Fruit fly (Drosophila melanogaster) whole organism, embryonic: ENCODE results near the gene CG10996.
A peak's percentile ranks its signal among the peaks of the same experiment; 100 is the strongest.

Source experiments
- Ada2b ChIP-seq: fragments of 200-800 bp; sonication (Bioruptor generic); IDR thresholded peaks from 2 replicates; pipeline ENCODE4 v1.3.6; 2022; ENCODE audit warnings: missing biosample characterization, missing genetic modification characterization
- CG10267 ChIP-seq: fragments of 200-800 bp; sonication (Bioruptor generic); optimal IDR thresholded peaks from 2 replicates; lab custom pipeline; 2018; ENCODE audit warnings: missing biosample characterization, mild to moderate bottlenecking, missing genetic modification characterization, moderate library complexity
- CG10543 ChIP-seq: fragments of 200-800 bp; sonication (Bioruptor generic); optimal IDR thresholded peaks from 3 replicates; lab custom pipeline; 2017; ENCODE audit warnings: missing biosample characterization, mild to moderate bottlenecking, missing genetic modification characterization, moderate library complexity
- CG12155 ChIP-seq: fragments of 200-800 bp; sonication (Bioruptor generic); optimal IDR thresholded peaks from 3 replicates; lab custom pipeline; 2016; ENCODE audit warnings: missing biosample characterization, missing genetic modification characterization
- CG12942 ChIP-seq: fragments of 200-800 bp; sonication (Bioruptor generic); optimal IDR thresholded peaks from 3 replicates; lab custom pipeline; 2016; ENCODE audit warnings: missing biosample characterization, missing genetic modification characterization
- CG13296 ChIP-seq: fragments of 200-800 bp; sonication (Bioruptor generic); optimal IDR thresholded peaks from 3 replicates; lab custom pipeline; 2018; ENCODE audit warnings: missing biosample characterization, mild to moderate bottlenecking, missing genetic modification characterization
- CG16779 ChIP-seq: fragments of 200-800 bp; sonication (Bioruptor generic); IDR thresholded peaks from 2 replicates; pipeline ENCODE4 v1.3.6; 2022; ENCODE audit warnings: missing biosample characterization, missing genetic modification characterization
- CG17186 ChIP-seq: fragments of 200-800 bp; sonication (Bioruptor generic); optimal IDR thresholded peaks from 3 replicates; lab custom pipeline; 2017; ENCODE audit warnings: missing biosample characterization, missing genetic modification reagents, missing genetic modification characterization
- CG17361 ChIP-seq: fragments of 200-800 bp; sonication (Bioruptor generic); IDR thresholded peaks from 3 replicates; pipeline ENCODE4 v1.3.6; 2022; ENCODE audit warnings: missing biosample characterization, missing genetic modification characterization
- CG17802 ChIP-seq: fragments of 200-800 bp; sonication (Bioruptor generic); optimal IDR thresholded peaks from 2 replicates; lab custom pipeline; 2018; ENCODE audit warnings: missing biosample characterization, mild to moderate bottlenecking, missing genetic modification characterization, moderate library complexity
- CG18599 ChIP-seq: fragments of 200-800 bp; sonication (Bioruptor generic); optimal IDR thresholded peaks from 3 replicates; lab custom pipeline; 2017; ENCODE audit warnings: missing biosample characterization, missing genetic modification characterization, mild to moderate bottlenecking, moderate library complexity, missing genetic modification reagents
- CG30403 ChIP-seq: fragments of 200-800 bp; sonication (Bioruptor generic); optimal IDR thresholded peaks from 3 replicates; lab custom pipeline; 2016; ENCODE audit warnings: missing biosample characterization, missing genetic modification characterization
- CG32532 ChIP-seq: fragments of 200-800 bp; sonication (Bioruptor generic); IDR thresholded peaks from 2 replicates; pipeline ENCODE4 v1.3.6; 2022; ENCODE audit warnings: missing biosample characterization, missing genetic modification characterization
- CG32772 ChIP-seq: fragments of 200-800 bp; sonication (Bioruptor generic); IDR thresholded peaks from 2 replicates; pipeline ENCODE4 v1.3.6; 2022; ENCODE audit warnings: missing biosample characterization, missing genetic modification characterization
- CG4404 ChIP-seq: fragments of 200-800 bp; sonication (Bioruptor generic); IDR thresholded peaks from 2 replicates; pipeline ENCODE4 v1.3.6; 2022; ENCODE audit warnings: missing biosample characterization, missing genetic modification characterization
- CG7357 ChIP-seq: fragments of 200-800 bp; sonication (Bioruptor generic); IDR thresholded peaks from 3 replicates; pipeline ENCODE4 v1.3.6; 2022; ENCODE audit warnings: missing biosample characterization, missing genetic modification characterization
- CG8281 ChIP-seq: fragments of 200-800 bp; sonication (Bioruptor generic); optimal IDR thresholded peaks from 2 replicates; lab custom pipeline; 2018; ENCODE audit warnings: missing biosample characterization, mild to moderate bottlenecking, missing genetic modification characterization, moderate library complexity
- CoRest ChIP-seq: fragments of 200-800 bp; sonication (Bioruptor generic); optimal IDR thresholded peaks from 3 replicates; lab custom pipeline; 2018; ENCODE audit warnings: missing biosample characterization, mild to moderate bottlenecking, missing genetic modification characterization, moderate library complexity
- Dbx ChIP-seq: fragments of 200-800 bp; sonication (Bioruptor generic); IDR thresholded peaks from 3 replicates; pipeline ENCODE4 v1.3.6; 2022; ENCODE audit warnings: missing biosample characterization, missing genetic modification characterization
- Deaf1 ChIP-seq: fragments of 200-800 bp; optimal IDR thresholded peaks from 3 replicates; lab custom pipeline; 2019; ENCODE audit warnings: missing biosample characterization, mild to moderate bottlenecking, missing genetic modification characterization, moderate library complexity
- Dp ChIP-seq: fragments of 200-800 bp; sonication (Bioruptor generic); optimal IDR thresholded peaks from 2 replicates; lab custom pipeline; 2018; ENCODE audit warnings: missing biosample characterization, mild to moderate bottlenecking, missing genetic modification characterization, moderate library complexity
- Dref ChIP-seq: fragments of 200-800 bp; sonication (Bioruptor generic); IDR thresholded peaks from 2 replicates; pipeline ENCODE4 v1.3.6; 2022; ENCODE audit warnings: missing biosample characterization, missing genetic modification characterization
- ERR ChIP-seq: fragments of 200-800 bp; sonication (Bioruptor generic); optimal IDR thresholded peaks from 2 replicates; lab custom pipeline; 2016; ENCODE audit warnings: missing biosample characterization, missing genetic modification characterization
- Fer1 ChIP-seq: fragments of 200-800 bp; sonication (Bioruptor generic); optimal IDR thresholded peaks from 2 replicates; lab custom pipeline; 2017; ENCODE audit warnings: missing biosample characterization, mild to moderate bottlenecking, missing genetic modification characterization
- Jarid2 ChIP-seq: fragments of 200-800 bp; sonication (Bioruptor generic); optimal IDR thresholded peaks from 3 replicates; lab custom pipeline; 2017; ENCODE audit warnings: mild to moderate bottlenecking, missing biosample characterization, missing genetic modification reagents, missing genetic modification characterization
- Mad ChIP-seq: fragments of 200-800 bp; sonication (Bioruptor generic); optimal IDR thresholded peaks from 2 replicates; lab custom pipeline; 2016; ENCODE audit warnings: missing biosample characterization, missing genetic modification characterization
- NfI ChIP-seq: fragments of 200-800 bp; sonication (Bioruptor generic); optimal IDR thresholded peaks from 3 replicates; lab custom pipeline; 2018; ENCODE audit warnings: missing biosample characterization, mild to moderate bottlenecking, missing genetic modification characterization, moderate library complexity
- Pdp1 ChIP-seq, 2 experiments: fragments of 200-800 bp; sonication (Bioruptor generic); optimal IDR thresholded peaks; 3 replicates each; lab custom pipeline; 2016; ENCODE audit warnings: missing biosample characterization in 2 of 2, missing genetic modification characterization in 2 of 2, mild to moderate bottlenecking in 1 of 2, moderate library complexity in 1 of 2
- Usf ChIP-seq: fragments of 200-800 bp; sonication (Bioruptor generic); optimal IDR thresholded peaks from 2 replicates; lab custom pipeline; 2017; ENCODE audit warnings: missing genotype, missing biosample characterization, missing genetic modification characterization
- Vsx1 ChIP-seq: fragments of 200-800 bp; sonication (Bioruptor generic); optimal IDR thresholded peaks from 2 replicates; lab custom pipeline; 2017; ENCODE audit warnings: missing biosample characterization, mild to moderate bottlenecking, missing genetic modification characterization, missing genetic modification reagents
- ato ChIP-seq: fragments of 200-800 bp; sonication (Bioruptor generic); IDR thresholded peaks from 2 replicates; pipeline ENCODE4 v1.3.6; 2022; ENCODE audit warnings: missing biosample characterization, missing genetic modification characterization; ENCODE audit not compliant: partially characterized antibody
- caup ChIP-seq: fragments of 200-800 bp; sonication (Bioruptor generic); optimal IDR thresholded peaks from 3 replicates; lab custom pipeline; 2017; ENCODE audit warnings: missing biosample characterization, mild to moderate bottlenecking, missing genetic modification characterization, moderate library complexity; ENCODE audit not compliant: severe bottlenecking
- chm ChIP-seq: fragments of 200-800 bp; sonication (Bioruptor generic); IDR thresholded peaks from 2 replicates; pipeline ENCODE4 v1.3.6; 2022; ENCODE audit warnings: missing biosample characterization, missing genetic modification characterization
- esg ChIP-seq: fragments of 200-800 bp; sonication (Bioruptor generic); conservative IDR thresholded peaks from 2 replicates; pipeline ENCODE4 v1.3.6; 2022; ENCODE audit warnings: missing biosample characterization, missing genetic modification characterization
- gfzf ChIP-seq: fragments of 200-800 bp; sonication (Bioruptor generic); optimal IDR thresholded peaks from 2 replicates; lab custom pipeline; 2016; ENCODE audit warnings: missing biosample characterization, mild to moderate bottlenecking, missing genetic modification characterization, moderate library complexity
- ham ChIP-seq: fragments of 200-800 bp; sonication (Bioruptor generic); IDR thresholded peaks from 2 replicates; pipeline ENCODE4 v1.3.6; 2022; ENCODE audit warnings: missing biosample characterization, missing genetic modification characterization
- her ChIP-seq: fragments of 200-800 bp; sonication (Bioruptor generic); optimal IDR thresholded peaks from 2 replicates; lab custom pipeline; 2016; ENCODE audit warnings: missing biosample characterization, missing genetic modification characterization
- kni ChIP-seq: fragments of 200-800 bp; sonication (Bioruptor generic); optimal IDR thresholded peaks from 3 replicates; lab custom pipeline; 2017; ENCODE audit warnings: mild to moderate bottlenecking, missing biosample characterization, missing genetic modification reagents, missing genetic modification characterization
- lab ChIP-seq: fragments of 200-800 bp; sonication (Bioruptor generic); optimal IDR thresholded peaks from 3 replicates; lab custom pipeline; 2017; ENCODE audit warnings: missing biosample characterization, missing genetic modification characterization, mild to moderate bottlenecking, moderate library complexity, missing genetic modification reagents
- maf-S ChIP-seq: fragments of 200-800 bp; sonication (Bioruptor generic); optimal IDR thresholded peaks from 2 replicates; lab custom pipeline; 2016; ENCODE audit warnings: missing biosample characterization, missing genetic modification characterization
- nerfin-1 ChIP-seq: fragments of 200-800 bp; sonication (Bioruptor generic); optimal IDR thresholded peaks from 3 replicates; lab custom pipeline; 2019; ENCODE audit warnings: missing biosample characterization, mild to moderate bottlenecking, missing genetic modification characterization, moderate library complexity
- pb ChIP-seq: fragments of 200-800 bp; sonication (Bioruptor generic); optimal IDR thresholded peaks from 3 replicates; lab custom pipeline; 2016; ENCODE audit warnings: missing biosample characterization, missing genetic modification characterization
- pfk ChIP-seq: fragments of 200-800 bp; sonication (Bioruptor generic); optimal IDR thresholded peaks from 2 replicates; lab custom pipeline; 2018; ENCODE audit warnings: missing biosample characterization, mild to moderate bottlenecking, missing genetic modification characterization, moderate library complexity
- pzg ChIP-seq: fragments of 200-800 bp; sonication (Bioruptor generic); optimal IDR thresholded peaks from 3 replicates; lab custom pipeline; 2018; ENCODE audit warnings: missing biosample characterization, mild to moderate bottlenecking, missing genetic modification characterization, moderate library complexity
- run ChIP-seq: fragments of 200-800 bp; sonication (Bioruptor generic); optimal IDR thresholded peaks from 3 replicates; lab custom pipeline; 2018; ENCODE audit warnings: missing biosample characterization, mild to moderate bottlenecking, missing genetic modification characterization
- salm ChIP-seq: fragments of 200-800 bp; sonication (Bioruptor generic); optimal IDR thresholded peaks from 2 replicates; lab custom pipeline; 2018; ENCODE audit warnings: missing biosample characterization, mild to moderate bottlenecking, missing genetic modification characterization
- sens ChIP-seq: fragments of 200-800 bp; sonication (Bioruptor generic); peaks from one replicate; lab custom pipeline; 2016; ENCODE audit warnings: missing biosample characterization, missing genetic modification characterization
- sima ChIP-seq: fragments of 200-800 bp; sonication (Bioruptor generic); optimal IDR thresholded peaks from 2 replicates; lab custom pipeline; 2016; ENCODE audit warnings: missing biosample characterization, missing genetic modification characterization
- slbo ChIP-seq: fragments of 200-800 bp; sonication (Bioruptor generic); IDR thresholded peaks from 2 replicates; pipeline ENCODE4 v1.3.6; 2022; ENCODE audit warnings: missing biosample characterization, missing genetic modification characterization
- ssp ChIP-seq: fragments of 200-800 bp; sonication (Bioruptor generic); IDR thresholded peaks from 2 replicates; pipeline ENCODE4 v1.3.6; 2022; ENCODE audit warnings: missing biosample characterization, missing genetic modification characterization
- zfh1 ChIP-seq: fragments of 200-800 bp; sonication (Bioruptor generic); IDR thresholded peaks from 3 replicates; pipeline ENCODE4 v1.3.6; 2022; ENCODE audit warnings: missing biosample characterization, missing genetic modification characterization

CG10996 gene

DNA sequence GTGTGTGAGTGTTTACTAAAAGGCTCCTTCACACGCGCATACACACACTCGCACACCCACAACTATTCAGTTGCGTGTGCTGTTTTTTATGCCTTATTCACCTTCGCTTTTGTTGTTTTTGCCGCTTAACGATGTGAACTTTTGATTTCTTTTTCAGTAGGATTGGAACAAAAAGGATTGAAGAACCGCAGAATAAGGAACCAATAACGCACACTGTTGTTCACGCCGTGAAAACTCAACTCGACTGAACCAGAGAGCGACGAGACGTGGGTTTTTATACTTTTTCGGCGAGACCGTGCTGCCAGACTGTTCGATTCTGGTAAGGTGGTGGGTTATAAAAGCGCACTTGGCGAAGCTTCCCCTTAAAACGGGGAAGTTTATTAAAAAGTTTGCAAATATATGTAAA lies 42.3 kb downstream of the CG10996 start, which contains the start of gene Pdcd4 (continued):
- TF ChIP-seq esg (no peak), Vsx1 (no peak), Fer1 (peak; percentile 18), Usf (no peak), CG17186 (GFP tag; lab: Kevin White, UChicago) (peak; percentile 21), Mad (GFP tag; lab: Kevin White, UChicago) (peak; percentile 24), her (GFP tag; lab: Kevin White, UChicago) (peak; percentile 26), ato (GFP tag; lab: Robert Waterston, UW) (no peak), chm (GFP tag; lab: Robert Waterston, UW) (0 out of 2 replicates have a peak, but pooled peaks have one; percentile 55), CG4404 (GFP tag; lab: Robert Waterston, UW) (no peak), CG16779 (GFP tag; lab: Robert Waterston, UW) (no peak), CG30403 (peak; percentile 5), zfh1 (GFP tag; lab: Robert Waterston, UW) (peak; percentile 40; the same call in 1 of the 3 replicates), salm (tag; lab: Kevin White, UChicago) (peak; percentile 8), ham (GFP tag; lab: Robert Waterston, UW) (no peak), maf-S (GFP tag; lab: Kevin White, UChicago) (peak; percentile 4), ERR (no peak), ssp (GFP tag; lab: Robert Waterston, UW) (no peak), NfI (GFP tag; lab: Kevin White, UChicago) (peak; percentile 35), Pdp1 (GFP tag; optimal IDR thresholded peaks at IDR 0.05; lab: Kevin White, UChicago) (peak in 1 of 2 experiments; percentile 32), CG32772 (GFP tag; lab: Robert Waterston, UW) (no peak), Dp (GFP tag; lab: Kevin White, UChicago) (peak; percentile 31), Dbx (GFP tag; lab: Robert Waterston, UW) (0 out of 3 replicates have a peak, but pooled peaks have one; percentile 20), CG10267 (tag; lab: Kevin White, UChicago) (peak; percentile 13), Jarid2 (GFP tag; lab: Kevin White, UChicago) (peak; percentile 95), CG32532 (GFP tag; lab: Robert Waterston, UW) (peak; percentile 17; the same call in 1 of the 2 replicates), gfzf (GFP tag; lab: Kevin White, UChicago) (peak; percentile 37), CG7357 (GFP tag; lab: Robert Waterston, UW) (no peak), CG13296 (GFP tag; lab: Kevin White, UChicago) (peak; percentile 23), nerfin-1 (tag; lab: Kevin White, UChicago) (peak; percentile 22), run (no peak), Deaf1 (peak; percentile 18), pfk (GFP tag; lab: Kevin White, UChicago) (peak; percentile 4), sima (GFP tag; lab: Kevin White, UChicago) (no peak), CG17361 (GFP tag; lab: Robert Waterston, UW) (peak; percentile 12; the same call in 1 of the 3 replicates), caup (GFP tag; lab: Kevin White, UChicago) (peak; percentile 57), CG10543 (GFP tag; lab: Kevin White, UChicago) (no peak), CG12942 (GFP tag; lab: Kevin White, UChicago) (no peak), CG17802 (tag; lab: Kevin White, UChicago) (no peak), CG18599 (no peak), Dref (no peak), CG12155 (peak; percentile 44), CG8281 (tag; lab: Kevin White, UChicago) (no peak), kni (no peak), CoRest (tag; lab: Kevin White, UChicago) (peak; percentile 42), slbo (GFP tag; lab: Robert Waterston, UW) (no peak), Ada2b (GFP tag; lab: Robert Waterston, UW) (no peak), pzg (peak; percentile 41), sens (GFP tag; lab: Kevin White, UChicago) (peak; percentile 87), lab (peak; percentile 4), pb (GFP tag; lab: Kevin White, UChicago) (peak; percentile 10)
